Worm (Caenorhabditis elegans) whole organism, L3 larva: Measurements from ENCODE around the gene ceh-53.

ENCODE experiments used
- ama-1 ChIP-seq: fragments of 150-350 bp; optimal IDR thresholded peaks from 2 replicates; lab custom pipeline; 2018
- egl-5 ChIP-seq: fragments of 150-350 bp; optimal IDR thresholded peaks from 2 replicates; lab custom pipeline; 2017; ENCODE audit warnings: missing biosample characterization, missing genetic modification reagents, missing genetic modification characterization, inconsistent platforms
- mdl-1 ChIP-seq: fragments of 150-350 bp; optimal IDR thresholded peaks from 2 replicates; lab custom pipeline; 2014; ENCODE audit warnings: missing biosample characterization, missing genetic modification characterization
- nhr-237 ChIP-seq: fragments of 150-350 bp; optimal IDR thresholded peaks from 2 replicates; lab custom pipeline; 2014; ENCODE audit warnings: missing biosample characterization, missing genetic modification characterization
- nhr-76 ChIP-seq: fragments of 150-350 bp; sonication (generic microtip); optimal IDR thresholded peaks from 5 replicates; lab custom pipeline; 2014; ENCODE audit warnings: missing biosample characterization, missing genetic modification characterization
- nhr-77 ChIP-seq: fragments of 150-350 bp; optimal IDR thresholded peaks from 2 replicates; lab custom pipeline; 2014; ENCODE audit warnings: missing biosample characterization, missing genetic modification characterization
- pqm-1 ChIP-seq: fragments of 150-350 bp; optimal IDR thresholded peaks from 2 replicates; lab custom pipeline; 2017; ENCODE audit warnings: missing biosample characterization, missing genetic modification characterization, inconsistent platforms
- sea-2 ChIP-seq: fragments of 150-350 bp; sonication (generic microtip); optimal IDR thresholded peaks from 4 replicates; lab custom pipeline; 2014; ENCODE audit warnings: missing biosample characterization, missing genetic modification reagents, missing genetic modification characterization

- no peak for TF ChIP-seq mdl-1 (tag; lab: Kevin White, UChicago)
- no peak for TF ChIP-seq nhr-237 (tag; lab: Kevin White, UChicago)
- no peak for TF ChIP-seq nhr-77 (tag; lab: Kevin White, UChicago)
- TF ChIP-seq pqm-1 (tag; lab: Kevin White, UChicago) = no peak
- no peak for TF ChIP-seq egl-5 (tag; lab: Kevin White, UChicago)
- TF ChIP-seq ama-1 (lab: Kevin White, UChicago) = no peak
- no peak for TF ChIP-seq nhr-76
- TF ChIP-seq sea-2 (GFP tag; lab: Kevin White, UChicago) = no peak
Observed at ce11 chrIV:3531535-3531934, 33.5 kb downstream of the ceh-53 start.
